Fruit fly (Drosophila melanogaster) whole organism, adult: Measurements from ENCODE around the gene CG11889.

Source experiments
- CG11617 ChIP-seq: fragments of 200-800 bp; sonication (Bioruptor generic); optimal IDR thresholded peaks from 2 replicates; lab custom pipeline; 2017; ENCODE audit warnings: mild to moderate bottlenecking, missing biosample characterization, missing genetic modification reagents, missing genetic modification characterization
- CG12768 ChIP-seq: fragments of 200-800 bp; sonication (Bioruptor generic); optimal IDR thresholded peaks from 2 replicates; lab custom pipeline; 2017; ENCODE audit warnings: missing biosample characterization, missing genetic modification characterization, mild to moderate bottlenecking, moderate library complexity, missing genetic modification reagents
- Crg-1 ChIP-seq: fragments of 200-800 bp; sonication (Bioruptor generic); optimal IDR thresholded peaks from 2 replicates; lab custom pipeline; 2016; ENCODE audit warnings: missing biosample characterization, missing genetic modification characterization
- bab1 ChIP-seq: fragments of 200-800 bp; sonication (Bioruptor generic); optimal IDR thresholded peaks from 3 replicates; lab custom pipeline; 2019; ENCODE audit warnings: missing biosample characterization, mild to moderate bottlenecking, missing genetic modification characterization, moderate library complexity
- ovo ChIP-seq: fragments of 200-800 bp; sonication (Bioruptor generic); optimal IDR thresholded peaks from 2 replicates; lab custom pipeline; 2016; ENCODE audit warnings: missing biosample characterization, missing genetic modification characterization
- tj ChIP-seq: fragments of 200-800 bp; sonication (Bioruptor generic); optimal IDR thresholded peaks from 3 replicates; lab custom pipeline; 2017; ENCODE audit warnings: missing biosample characterization, mild to moderate bottlenecking, missing genetic modification characterization, moderate library complexity

DNA sequence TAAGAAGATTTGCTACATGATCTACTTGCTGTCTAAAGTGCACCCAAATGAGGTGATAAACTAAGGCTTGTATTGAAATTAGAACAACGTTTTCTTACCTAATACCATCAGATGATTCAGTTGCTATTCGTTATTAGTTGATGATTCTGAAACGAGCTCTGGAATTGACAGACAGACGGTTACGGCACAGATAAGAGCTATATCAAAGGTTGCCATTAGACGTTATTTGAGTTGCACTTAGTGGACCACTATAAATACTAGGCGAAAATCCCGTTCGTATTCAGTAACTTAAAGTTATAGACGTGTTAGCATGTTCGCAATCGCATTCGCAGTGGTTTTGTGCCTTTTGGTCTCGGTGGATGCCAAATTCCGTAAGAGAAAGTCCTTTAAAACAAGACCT, 30.1 kb upstream of the CG11889 start, which contains the start of gene to:
- TF ChIP-seq bab1 (GFP tag; lab: Kevin White, UChicago) (no peak), Crg-1 (no peak), CG12768 (no peak), ovo (GFP tag; lab: Kevin White, UChicago) (no peak), tj (GFP tag; lab: Kevin White, UChicago) (no peak), CG11617 (GFP tag; lab: Kevin White, UChicago) (no peak)
